Fruit fly (Drosophila melanogaster) whole organism, wandering third instar larva: ENCODE measurements around the gene Oseg4.
A peak's percentile ranks its signal among the peaks of the same experiment; 100 is the strongest.

ENCODE experiments used
- CG32264 ChIP-seq: fragments of 200-800 bp; sonication (Bioruptor generic); optimal IDR thresholded peaks from 2 replicates; lab custom pipeline; 2016; ENCODE audit warnings: missing biosample characterization, missing genetic modification characterization
- CG9705 ChIP-seq: fragments of 200-800 bp; sonication (Bioruptor generic); optimal IDR thresholded peaks from 2 replicates; lab custom pipeline; 2018; ENCODE audit warnings: missing biosample characterization, mild to moderate bottlenecking, missing genetic modification characterization
- CrebA ChIP-seq: fragments of 200-800 bp; sonication (Bioruptor generic); optimal IDR thresholded peaks from 2 replicates; lab custom pipeline; 2016; ENCODE audit warnings: missing biosample characterization, mild to moderate bottlenecking, missing genetic modification characterization, borderline replicate concordance
- Dfd ChIP-seq: fragments of >200 bp; optimal IDR thresholded peaks from 2 replicates; lab custom pipeline; 2017; ENCODE audit warnings: missing biosample characterization, missing genetic modification characterization
- Dif ChIP-seq: fragments of 200-275, 200-300 bp; sonication (Bioruptor generic); optimal IDR thresholded peaks from 2 replicates; lab custom pipeline; 2018; ENCODE audit warnings: missing biosample characterization, missing genetic modification characterization; ENCODE audit not compliant: partially characterized antibody
- GATAd ChIP-seq: sonication (Bioruptor generic); optimal IDR thresholded peaks from 2 replicates; lab custom pipeline; 2016; ENCODE audit warnings: missing biosample characterization, missing genetic modification characterization
- HLH106 ChIP-seq: fragments of 200-800 bp; optimal IDR thresholded peaks from 3 replicates; lab custom pipeline; 2019; ENCODE audit warnings: missing biosample characterization, mild to moderate bottlenecking, missing genetic modification characterization, moderate library complexity
- Hnf4 ChIP-seq: fragments of 200-800 bp; sonication (Bioruptor generic); optimal IDR thresholded peaks from 2 replicates; lab custom pipeline; 2016; ENCODE audit warnings: missing biosample characterization, mild to moderate bottlenecking, missing genetic modification characterization
- Hr78 ChIP-seq: fragments of >200 bp; optimal IDR thresholded peaks from 2 replicates; lab custom pipeline; 2017; ENCODE audit warnings: missing biosample characterization, missing genetic modification characterization
- Hr83 ChIP-seq: fragments of 200-300 bp; sonication (Bioruptor generic); optimal IDR thresholded peaks from 2 replicates; lab custom pipeline; 2016; ENCODE audit warnings: missing biosample characterization, mild to moderate bottlenecking, missing genetic modification characterization, moderate library complexity; ENCODE audit not compliant: poor library complexity, severe bottlenecking
- Jra ChIP-seq: sonication (Bioruptor generic); optimal IDR thresholded peaks from 2 replicates; lab custom pipeline; 2016; ENCODE audit warnings: missing biosample characterization, missing genetic modification characterization
- Mio ChIP-seq: sonication (Bioruptor generic); optimal IDR thresholded peaks from 2 replicates; lab custom pipeline; 2016; ENCODE audit warnings: missing biosample characterization, missing genetic modification characterization
- Myc ChIP-seq: fragments of >200 bp; optimal IDR thresholded peaks from 2 replicates; lab custom pipeline; 2017
- N ChIP-seq: fragments of >200 bp; optimal IDR thresholded peaks from 2 replicates; lab custom pipeline; 2018; ENCODE audit warnings: missing biosample characterization, missing external identifiers, missing genetic modification characterization
- OdsH ChIP-seq: fragments of 200-800 bp; sonication (Bioruptor generic); optimal IDR thresholded peaks from 2 replicates; lab custom pipeline; 2016; ENCODE audit warnings: missing biosample characterization, mild to moderate bottlenecking, missing genetic modification characterization
- Rel ChIP-seq, 2 experiments: fragments of 200-800 bp; sonication (Bioruptor generic) in 1 of 2; optimal IDR thresholded peaks; 2 replicates in 1 of 2; 3 replicates in 1 of 2; lab custom pipeline; 2016 to 2019; ENCODE audit warnings: mild to moderate bottlenecking in 2 of 2, missing biosample characterization in 2 of 2, missing genetic modification characterization in 2 of 2, moderate library complexity in 1 of 2
- Sp1 ChIP-seq: fragments of 200-800 bp; sonication (Bioruptor generic); optimal IDR thresholded peaks from 3 replicates; lab custom pipeline; 2019; ENCODE audit warnings: missing biosample characterization, mild to moderate bottlenecking, missing genetic modification characterization, moderate library complexity
- Vsx2 ChIP-seq: fragments of 200-300, 225-300 bp; sonication (Bioruptor generic); optimal IDR thresholded peaks from 2 replicates; lab custom pipeline; 2018; ENCODE audit warnings: missing biosample characterization, missing genetic modification characterization; ENCODE audit not compliant: partially characterized antibody
- br ChIP-seq: fragments of 200-800 bp; sonication (Bioruptor generic); optimal IDR thresholded peaks from 2 replicates; lab custom pipeline; 2016; ENCODE audit warnings: missing biosample characterization, missing genetic modification characterization
- dmrt93B ChIP-seq: fragments of 200-800 bp; sonication (Bioruptor generic); optimal IDR thresholded peaks from 2 replicates; lab custom pipeline; 2018; ENCODE audit warnings: missing biosample characterization, mild to moderate bottlenecking, missing genetic modification characterization
- dsf ChIP-seq: sonication (Bioruptor generic); optimal IDR thresholded peaks from 2 replicates; lab custom pipeline; 2016; ENCODE audit warnings: missing biosample characterization, missing genetic modification characterization, borderline replicate concordance
- ey ChIP-seq: fragments of 200-800 bp; sonication (Bioruptor generic); optimal IDR thresholded peaks from 2 replicates; lab custom pipeline; 2016; ENCODE audit warnings: missing biosample characterization, missing genetic modification characterization
- foxo ChIP-seq, 2 experiments: fragments of 200-800 bp; sonication (Bioruptor generic); optimal IDR thresholded peaks; 2 replicates in 1 of 2; 3 replicates in 1 of 2; lab custom pipeline; 2016 to 2017; ENCODE audit warnings: missing biosample characterization in 2 of 2, missing genetic modification characterization in 2 of 2
- fru ChIP-seq: fragments of 200-800 bp; sonication (Bioruptor generic); optimal IDR thresholded peaks from 3 replicates; lab custom pipeline; 2016; ENCODE audit warnings: missing biosample characterization, mild to moderate bottlenecking, missing genetic modification characterization
- h ChIP-seq: fragments of 200-800 bp; sonication (Bioruptor generic); optimal IDR thresholded peaks from 3 replicates; lab custom pipeline; 2016; ENCODE audit warnings: missing biosample characterization, mild to moderate bottlenecking, missing genetic modification characterization
- jim ChIP-seq: fragments of 175-275, 200-325 bp; sonication (Bioruptor generic); optimal IDR thresholded peaks from 2 replicates; lab custom pipeline; 2016; ENCODE audit warnings: missing biosample characterization, mild to moderate bottlenecking, missing genetic modification characterization
- lola ChIP-seq: fragments of >200 bp; optimal IDR thresholded peaks from 2 replicates; lab custom pipeline; 2017; ENCODE audit warnings: missing biosample characterization, missing genetic modification characterization
- pan ChIP-seq: fragments of >200 bp; optimal IDR thresholded peaks from 2 replicates; lab custom pipeline; 2017
- psq ChIP-seq: fragments of 200-800 bp; sonication (Bioruptor generic); optimal IDR thresholded peaks from 3 replicates; lab custom pipeline; 2017; ENCODE audit warnings: missing biosample characterization, mild to moderate bottlenecking, missing genetic modification characterization, moderate library complexity
- rgr ChIP-seq: fragments of 200-800 bp; sonication (Bioruptor generic); optimal IDR thresholded peaks from 3 replicates; lab custom pipeline; 2016; ENCODE audit warnings: missing biosample characterization, mild to moderate bottlenecking, missing genetic modification characterization
- sv ChIP-seq: fragments of 200-800 bp; sonication (Bioruptor generic); optimal IDR thresholded peaks from 3 replicates; lab custom pipeline; 2016; ENCODE audit warnings: missing biosample characterization, missing genetic modification characterization
- tai ChIP-seq: sonication (Bioruptor generic); optimal IDR thresholded peaks from 2 replicates; lab custom pipeline; 2016; ENCODE audit warnings: missing biosample characterization, missing genetic modification characterization
- usp ChIP-seq: fragments of >200 bp; optimal IDR thresholded peaks from 2 replicates; lab custom pipeline; 2017; ENCODE audit warnings: missing biosample characterization, missing genetic modification characterization
- woc ChIP-seq: sonication (Bioruptor generic); optimal IDR thresholded peaks from 2 replicates; lab custom pipeline; 2016; ENCODE audit warnings: missing biosample characterization, mild to moderate bottlenecking, missing genetic modification characterization

The Oseg4 gene

DNA sequence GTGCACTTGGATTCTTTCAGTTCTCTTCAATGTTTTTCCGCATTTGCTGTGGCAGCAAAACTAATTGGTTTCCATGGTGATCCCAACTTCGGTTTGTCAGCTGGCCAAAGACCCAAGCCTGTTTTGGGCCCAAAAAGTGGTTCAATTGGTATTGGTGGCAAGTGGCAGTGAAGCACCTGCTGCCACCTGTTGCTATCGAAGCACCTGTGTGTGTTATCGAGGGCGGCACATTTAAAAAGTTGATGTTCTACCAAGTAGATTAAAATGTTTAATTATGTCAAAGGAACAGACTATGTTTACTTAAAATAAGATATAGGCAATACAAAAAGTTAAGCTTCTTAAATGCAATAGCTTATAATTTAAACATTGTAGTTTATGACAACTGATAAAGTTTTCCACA is at the start of gene Oseg4:
Gene Oseg4, minus strand, starts transcription at position 165 of the 400 bp plus-strand sequence.
- no peak for TF ChIP-seq tai (GFP tag; lab: Kevin White, UChicago)
- no peak for TF ChIP-seq Mio
- no peak for TF ChIP-seq Jra (GFP tag; lab: Kevin White, UChicago)
- TF ChIP-seq CG32264 (GFP tag; lab: Kevin White, UChicago) = no peak
- TF ChIP-seq Hr78 (GFP tag; lab: Kevin White, UChicago) = no peak
- no peak for TF ChIP-seq Vsx2 (GFP tag; lab: Kevin White, UChicago)
- TF ChIP-seq CG9705 (GFP tag; lab: Kevin White, UChicago) = no peak
- TF ChIP-seq N (GFP tag; lab: Kevin White, UChicago) = no peak
- TF ChIP-seq psq = no peak
- TF ChIP-seq woc = no peak
- no peak for TF ChIP-seq Myc
- no peak for TF ChIP-seq pan (lab: Kevin White, UChicago)
- TF ChIP-seq lola (GFP tag; lab: Kevin White, UChicago) = no peak

DNA sequence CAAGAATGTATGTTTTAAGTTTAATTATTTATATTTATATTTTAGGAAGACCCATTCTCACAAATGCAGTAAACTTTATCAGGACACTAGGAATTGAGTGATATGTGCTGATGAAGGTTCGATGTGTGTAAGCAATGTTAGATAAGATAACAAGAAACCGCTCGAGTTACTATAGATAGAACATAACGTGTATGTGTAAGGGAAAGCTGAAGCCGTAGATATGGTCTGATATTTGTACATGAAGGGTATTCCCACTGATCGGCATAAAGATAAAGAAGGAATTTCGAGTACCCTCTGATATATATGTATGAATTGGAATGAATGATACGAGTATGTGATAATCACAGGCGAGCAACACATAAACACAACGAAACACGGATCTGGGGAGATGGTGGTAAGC is 48.5 kb upstream of the Oseg4 start:
- TF ChIP-seq psq = no peak
- no peak for TF ChIP-seq Rel (GFP tag; optimal IDR thresholded peaks at IDR 0.05; lab: Kevin White, UChicago)
- peak; percentile 91 for TF ChIP-seq Rel (tag; optimal IDR thresholded peaks at IDR 0.05; lab: Kevin White, UChicago)
- no peak for TF ChIP-seq lola (GFP tag; lab: Kevin White, UChicago)

dm6 chr3L:1777249-1777648 is 41.7 kb upstream of the Oseg4 start, which contains the start of the genes CG2021 and mRpL46:
CG2021 (minus strand) TSS chr3L:1777411.
mRpL46 (plus strand) TSS chr3L:1777439.
- TF ChIP-seq sv (GFP tag; lab: Kevin White, UChicago) (no peak), lola (GFP tag; lab: Kevin White, UChicago) (no peak), OdsH (GFP tag; lab: Kevin White, UChicago) (no peak), Myc (no peak), Dfd (GFP tag; lab: Kevin White, UChicago) (no peak), h (no peak), Hnf4 (no peak), fru (no peak), CG32264 (GFP tag; lab: Kevin White, UChicago) (no peak), CG9705 (GFP tag; lab: Kevin White, UChicago) (no peak), usp (GFP tag; lab: Kevin White, UChicago) (no peak), woc (no peak), Rel (GFP tag; optimal IDR thresholded peaks at IDR 0.05; lab: Kevin White, UChicago) (no peak), Rel (tag; optimal IDR thresholded peaks at IDR 0.05; lab: Kevin White, UChicago) (no peak), Sp1 (GFP tag; lab: Kevin White, UChicago) (no peak), psq (no peak), Dif (GFP tag; lab: Kevin White, UChicago) (no peak), dsf (GFP tag; lab: Kevin White, UChicago) (no peak), Vsx2 (GFP tag; lab: Kevin White, UChicago) (no peak), CrebA (GFP tag; lab: Kevin White, UChicago) (no peak), rgr (GFP tag; lab: Kevin White, UChicago) (no peak)

DNA sequence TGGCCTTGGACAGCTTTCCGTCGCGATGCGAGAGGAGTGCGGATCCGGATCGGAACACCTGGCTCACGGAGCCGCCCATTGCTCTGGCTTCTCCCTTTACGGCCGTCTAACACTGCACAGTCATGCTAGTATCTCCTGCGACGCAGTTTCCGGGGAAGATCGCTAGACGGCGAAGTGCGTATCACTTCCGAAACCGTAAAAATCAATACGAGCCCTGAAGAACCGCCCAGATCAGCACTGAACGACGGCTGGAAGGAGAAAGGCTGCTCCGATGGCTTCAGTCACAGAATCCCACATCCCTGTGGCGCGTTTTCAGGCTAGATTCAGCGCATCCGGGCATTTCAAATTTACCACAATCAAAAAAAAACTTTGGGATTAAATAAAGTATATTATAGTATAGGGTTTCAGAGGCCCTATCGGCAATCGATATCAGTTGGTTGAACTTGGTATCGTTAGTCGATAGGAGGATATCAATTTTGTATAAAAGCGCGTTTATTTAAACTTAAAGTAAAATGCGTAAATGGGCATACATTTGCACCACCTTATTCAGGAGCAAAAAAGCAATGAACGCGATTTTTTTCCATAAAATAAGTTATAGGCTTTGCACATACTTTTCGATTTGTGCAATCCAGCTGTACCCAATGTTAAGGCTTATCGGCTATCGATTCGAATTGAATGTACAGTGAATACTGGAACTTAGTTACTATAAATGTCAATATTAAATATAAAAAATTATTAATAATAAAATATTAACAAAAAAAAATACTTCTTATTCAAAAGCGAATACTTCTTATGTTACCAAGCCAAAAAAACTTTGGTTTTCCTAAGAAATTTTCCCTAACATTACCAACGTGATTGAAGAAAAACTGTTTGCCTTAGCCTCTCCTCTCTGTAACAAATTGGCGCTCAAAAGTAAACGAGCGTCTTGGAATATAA is 39.4 kb upstream of the Oseg4 start, which contains the start of the genes CG13933 and PolD2:
Gene CG13933, minus strand, starts transcription at position 435 of the 936 bp plus-strand sequence.
Gene PolD2, plus strand, starts transcription at position 921 of the 936 bp plus-strand sequence.
- TF ChIP-seq Hr83 = peak; percentile 46
- TF ChIP-seq OdsH (GFP tag; lab: Kevin White, UChicago) = peak; percentile 98
- TF ChIP-seq br (GFP tag; lab: Kevin White, UChicago) = no peak
- peak; percentile 69 for TF ChIP-seq Rel (GFP tag; optimal IDR thresholded peaks at IDR 0.05; lab: Kevin White, UChicago)
- peak; percentile 69 for TF ChIP-seq Rel (tag; optimal IDR thresholded peaks at IDR 0.05; lab: Kevin White, UChicago)
- peak; percentile 87 for TF ChIP-seq GATAd (GFP tag; lab: Kevin White, UChicago)
- no peak for TF ChIP-seq Hnf4
- peak; percentile 99 for TF ChIP-seq rgr (GFP tag; lab: Kevin White, UChicago)
- no peak for TF ChIP-seq Dif (GFP tag; lab: Kevin White, UChicago)
- peak; percentile 84 for TF ChIP-seq dmrt93B (GFP tag; lab: Kevin White, UChicago)
- TF ChIP-seq Mio = peak; percentile 68
- peak; percentile 93 for TF ChIP-seq ey
- TF ChIP-seq Vsx2 (GFP tag; lab: Kevin White, UChicago) = no peak
- peak; percentile 97 for TF ChIP-seq h
- no peak for TF ChIP-seq jim (GFP tag; lab: Kevin White, UChicago)
- TF ChIP-seq Hr78 (GFP tag; lab: Kevin White, UChicago) = no peak
- TF ChIP-seq usp (GFP tag; lab: Kevin White, UChicago) = no peak
- peak; percentile 99 for TF ChIP-seq Sp1 (GFP tag; lab: Kevin White, UChicago)
- no peak for TF ChIP-seq CG9705 (GFP tag; lab: Kevin White, UChicago)
- peak; percentile 89 for TF ChIP-seq sv (GFP tag; lab: Kevin White, UChicago)
- TF ChIP-seq psq = peak; percentile 97
- TF ChIP-seq HLH106 (tag; lab: Kevin White, UChicago) = peak; percentile 96
- peak in 1 of 2 experiments; percentile 98 for TF ChIP-seq foxo (GFP tag; optimal IDR thresholded peaks at IDR 0.05; lab: Kevin White, UChicago)
- TF ChIP-seq fru = peak; percentile 91
